Worm (Caenorhabditis elegans) whole organism, L3 larva: ENCODE measurements around the gene F56F10.2.

Experiments used
- R02D3.7 ChIP-seq: fragments of 150-350 bp; optimal IDR thresholded peaks from 2 replicates; lab custom pipeline; 2014; ENCODE audit warnings: missing biosample characterization, missing genetic modification characterization
- ZK546.5 ChIP-seq: sonication (generic microtip); optimal IDR thresholded peaks from 2 replicates; lab custom pipeline; 2017; ENCODE audit warnings: missing biosample characterization, missing genetic modification characterization
- aly-2 ChIP-seq: fragments of 150-350 bp; optimal IDR thresholded peaks from 2 replicates; lab custom pipeline; 2014; ENCODE audit warnings: missing biosample characterization, missing genetic modification characterization
- ama-1 ChIP-seq: fragments of 150-350 bp; optimal IDR thresholded peaks from 2 replicates; lab custom pipeline; 2018
- ceh-28 ChIP-seq: fragments of 150-350 bp; optimal IDR thresholded peaks from 2 replicates; lab custom pipeline; 2014; ENCODE audit warnings: missing biosample characterization, missing genetic modification reagents, missing genetic modification characterization
- egl-27 ChIP-seq: sonication (generic microtip); optimal IDR thresholded peaks from 4 replicates; lab custom pipeline; 2017; ENCODE audit warnings: missing biosample characterization, missing genetic modification reagents, missing genetic modification characterization
- egl-5 ChIP-seq: fragments of 150-350 bp; optimal IDR thresholded peaks from 2 replicates; lab custom pipeline; 2017; ENCODE audit warnings: missing biosample characterization, missing genetic modification reagents, missing genetic modification characterization, inconsistent platforms
- elt-2 ChIP-seq: sonication (generic microtip); optimal IDR thresholded peaks from 2 replicates; lab custom pipeline; 2016; ENCODE audit warnings: missing genetic modification reagents, mild to moderate bottlenecking, missing genetic modification characterization, missing compliant biosample characterization
- elt-3 ChIP-seq, 3 experiments: fragments of 150-350 bp in 1 of 3; sonication (generic microtip) in 2 of 3; optimal IDR thresholded peaks; 2 replicates in 2 of 3; 4 replicates in 1 of 3; lab custom pipeline; 2014 to 2017; ENCODE audit warnings: missing biosample characterization in 3 of 3, missing genetic modification characterization in 3 of 3
- fkh-10 ChIP-seq: sonication (generic microtip); optimal IDR thresholded peaks from 2 replicates; lab custom pipeline; 2017; ENCODE audit warnings: missing biosample characterization, missing genetic modification reagents, missing genetic modification characterization
- fkh-2 ChIP-seq: fragments of 150-350 bp; optimal IDR thresholded peaks from 2 replicates; lab custom pipeline; 2014; ENCODE audit warnings: missing biosample characterization, missing genetic modification reagents, missing genetic modification characterization
- fos-1 ChIP-seq: fragments of 150-350 bp; optimal IDR thresholded peaks from 2 replicates; lab custom pipeline; 2014; ENCODE audit warnings: missing biosample characterization, missing genetic modification characterization
- hmg-11 ChIP-seq: sonication (generic microtip); optimal IDR thresholded peaks from 2 replicates; lab custom pipeline; 2016; ENCODE audit warnings: missing genetic modification characterization, missing compliant biosample characterization
- jun-1 ChIP-seq: fragments of 150-350 bp; optimal IDR thresholded peaks from 2 replicates; lab custom pipeline; 2014; ENCODE audit warnings: missing biosample characterization, missing genetic modification reagents, missing genetic modification characterization
- lin-39 ChIP-seq: fragments of 150-350 bp; optimal IDR thresholded peaks from 2 replicates; lab custom pipeline; 2018; ENCODE audit warnings: missing biosample characterization, missing genetic modification reagents, missing genetic modification characterization
- mdl-1 ChIP-seq: fragments of 150-350 bp; optimal IDR thresholded peaks from 2 replicates; lab custom pipeline; 2014; ENCODE audit warnings: missing biosample characterization, missing genetic modification characterization
- mml-1 ChIP-seq: fragments of 150-350 bp; sonication (generic microtip); optimal IDR thresholded peaks from 3 replicates; lab custom pipeline; 2014; ENCODE audit warnings: missing biosample characterization, missing genetic modification characterization
- nfya-1 ChIP-seq: sonication (generic microtip); optimal IDR thresholded peaks from 2 replicates; lab custom pipeline; 2017; ENCODE audit warnings: missing genetic modification characterization, mild to moderate bottlenecking, missing compliant biosample characterization, antibody characterized with exemption, moderate library complexity; ENCODE audit not compliant: insufficient read depth
- nhr-12 ChIP-seq: fragments of 150-350 bp; optimal IDR thresholded peaks from 2 replicates; lab custom pipeline; 2014; ENCODE audit warnings: missing biosample characterization, missing genetic modification characterization
- nhr-23 ChIP-seq: fragments of 150-350 bp; optimal IDR thresholded peaks from 2 replicates; lab custom pipeline; 2014; ENCODE audit warnings: missing biosample characterization, missing genetic modification reagents, missing genetic modification characterization
- nhr-237 ChIP-seq: fragments of 150-350 bp; optimal IDR thresholded peaks from 2 replicates; lab custom pipeline; 2014; ENCODE audit warnings: missing biosample characterization, missing genetic modification characterization
- nhr-25 ChIP-seq: sonication (generic microtip); optimal IDR thresholded peaks from 2 replicates; lab custom pipeline; 2017; ENCODE audit warnings: missing biosample characterization, missing genetic modification characterization
- nhr-28 ChIP-seq: fragments of 150-350 bp; optimal IDR thresholded peaks from 2 replicates; lab custom pipeline; 2014; ENCODE audit warnings: missing biosample characterization, missing genetic modification characterization
- nhr-43 ChIP-seq: sonication (generic microtip); optimal IDR thresholded peaks from 2 replicates; lab custom pipeline; 2016; ENCODE audit warnings: mild to moderate bottlenecking, missing genetic modification characterization, missing compliant biosample characterization; ENCODE audit not compliant: poor library complexity, severe bottlenecking
- nhr-67 ChIP-seq: fragments of 150-350 bp; optimal IDR thresholded peaks from 2 replicates; lab custom pipeline; 2014; ENCODE audit warnings: missing biosample characterization, missing genetic modification characterization
- nhr-76 ChIP-seq: fragments of 150-350 bp; sonication (generic microtip); optimal IDR thresholded peaks from 5 replicates; lab custom pipeline; 2014; ENCODE audit warnings: missing biosample characterization, missing genetic modification characterization
- pqm-1 ChIP-seq: fragments of 150-350 bp; optimal IDR thresholded peaks from 2 replicates; lab custom pipeline; 2017; ENCODE audit warnings: missing biosample characterization, missing genetic modification characterization, inconsistent platforms
- sea-2 ChIP-seq: fragments of 150-350 bp; sonication (generic microtip); optimal IDR thresholded peaks from 4 replicates; lab custom pipeline; 2014; ENCODE audit warnings: missing biosample characterization, missing genetic modification reagents, missing genetic modification characterization
- skn-1 ChIP-seq: fragments of 150-350 bp; optimal IDR thresholded peaks from 2 replicates; lab custom pipeline; 2014; ENCODE audit warnings: missing biosample characterization, missing genetic modification characterization
- snpc-4 ChIP-seq: fragments of 150-350 bp; optimal IDR thresholded peaks from 2 replicates; lab custom pipeline; 2014; ENCODE audit warnings: missing biosample characterization, missing genetic modification characterization
- tbx-2 ChIP-seq: sonication (generic microtip); optimal IDR thresholded peaks from 2 replicates; lab custom pipeline; 2016; ENCODE audit warnings: mild to moderate bottlenecking, missing genetic modification characterization, missing compliant biosample characterization
- unc-39 ChIP-seq: sonication (generic microtip); optimal IDR thresholded peaks from 4 replicates; lab custom pipeline; 2017; ENCODE audit warnings: missing biosample characterization, missing genetic modification characterization
- zag-1 ChIP-seq: fragments of 150-350 bp; optimal IDR thresholded peaks from 2 replicates; lab custom pipeline; 2014; ENCODE audit warnings: missing biosample characterization, missing genetic modification characterization
- ztf-11 ChIP-seq: fragments of 150-350 bp; optimal IDR thresholded peaks from 2 replicates; lab custom pipeline; 2014; ENCODE audit warnings: missing biosample characterization, missing genetic modification characterization

The F56F10.2 gene

DNA sequence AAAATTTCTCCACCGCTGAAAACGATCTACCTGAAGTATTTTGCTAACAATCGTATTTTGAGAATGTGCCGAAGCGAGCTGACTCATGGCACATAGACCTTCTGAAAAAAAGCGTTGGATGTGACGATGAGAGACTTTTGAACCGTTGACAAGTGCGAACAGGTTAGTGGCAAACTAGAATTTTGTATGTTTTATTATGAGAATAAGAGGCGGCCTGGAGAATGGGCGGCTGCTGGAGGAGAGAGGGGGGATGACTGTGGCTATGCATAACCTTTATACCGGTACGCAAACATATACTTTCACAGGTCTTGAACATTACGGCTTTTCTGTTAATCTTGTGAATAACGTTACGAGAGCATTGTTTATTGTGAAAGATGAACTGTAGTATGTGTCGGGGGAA, 28.9 kb downstream of the F56F10.2 start, which contains the start of gene mam-1:
TSS of gene mam-1 (minus strand) at position 101 of the 400 bp plus-strand sequence.
- TF ChIP-seq lin-39 (tag; lab: Kevin White, UChicago) (no peak), nhr-12 (no peak), ama-1 (no peak), nhr-67 (tag; lab: Kevin White, UChicago) (no peak), nhr-28 (no peak), ztf-11 (tag; lab: Kevin White, UChicago) (no peak), fkh-2 (tag; lab: Kevin White, UChicago) (no peak), nhr-43 (no peak), sea-2 (GFP tag; lab: Kevin White, UChicago) (no peak)

DNA sequence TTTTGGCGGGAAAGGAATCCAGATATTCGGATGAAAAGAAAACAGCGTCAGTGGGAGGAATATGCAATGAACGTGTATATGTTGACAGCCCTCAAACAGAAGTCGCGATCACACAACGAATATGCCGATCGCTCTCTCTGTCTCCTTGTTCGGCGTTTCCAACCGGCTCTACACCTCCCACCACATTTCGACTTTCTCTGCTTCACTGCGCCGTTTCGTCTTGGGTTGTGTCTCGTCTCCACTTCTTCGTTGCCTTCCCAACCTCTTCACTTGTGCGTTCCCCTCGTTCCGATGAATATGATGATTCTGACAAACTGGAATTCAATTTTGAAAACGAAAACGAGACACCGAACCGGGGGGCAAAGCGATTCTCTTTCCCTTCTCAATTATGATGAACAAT, 38.5 kb downstream of the F56F10.2 start, which contains the start of gene mab-7:
TSS of gene mab-7 (minus strand) at position 101 of the 400 bp plus-strand sequence.
- TF ChIP-seq egl-27 (tag; lab: Kevin White, UChicago) (no peak), nhr-25 (tag; lab: Kevin White, UChicago) (peak; percentile 39), nhr-67 (tag; lab: Kevin White, UChicago) (no peak), unc-39 (tag; lab: Kevin White, UChicago) (no peak), mml-1 (no peak), nhr-23 (tag; lab: Kevin White, UChicago) (no peak)

DNA sequence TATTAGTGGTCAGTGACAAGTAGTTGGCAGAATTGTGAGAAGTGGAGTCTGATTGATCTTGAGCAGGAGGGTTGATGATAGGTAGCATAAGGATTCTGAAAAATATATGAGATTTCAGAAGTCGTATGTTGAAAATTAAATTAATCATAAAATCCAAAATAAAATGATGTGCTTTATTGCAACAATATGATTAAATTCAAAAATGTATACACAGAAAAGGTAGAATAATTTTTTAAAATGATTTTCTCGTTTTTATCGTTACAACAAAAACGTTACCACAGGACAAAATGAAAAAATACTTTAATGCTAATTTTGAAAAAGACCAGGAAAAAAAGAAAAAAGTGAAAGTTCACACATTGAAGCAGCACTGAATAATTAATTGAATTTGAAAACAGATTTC, 43.1 kb downstream of the F56F10.2 start, which contains the start of gene ZC13.10:
TSS of gene ZC13.10 (minus strand) at position 101 of the 400 bp plus-strand sequence.
- TF ChIP-seq nhr-76 (tag; lab: Kevin White, UChicago): no peak
- TF ChIP-seq jun-1 (tag; lab: Kevin White, UChicago): no peak
- TF ChIP-seq fkh-10 (GFP tag; lab: Kevin White, UChicago): no peak
- TF ChIP-seq lin-39 (tag; lab: Kevin White, UChicago): no peak
- no peak for TF ChIP-seq elt-2 (tag; lab: Kevin White, UChicago)
- no peak for TF ChIP-seq sea-2 (GFP tag; lab: Kevin White, UChicago)
- no peak for TF ChIP-seq R02D3.7 (tag; lab: Kevin White, UChicago)
- TF ChIP-seq nhr-28: no peak
- no peak for TF ChIP-seq ama-1
- no peak for TF ChIP-seq ZK546.5 (tag; lab: Kevin White, UChicago)
- TF ChIP-seq egl-5: no peak
- no peak for TF ChIP-seq fos-1 (tag; lab: Kevin White, UChicago)
- TF ChIP-seq fkh-2 (tag; lab: Kevin White, UChicago): no peak
- no peak for TF ChIP-seq nhr-237
- TF ChIP-seq unc-39 (tag; lab: Kevin White, UChicago): no peak
- no peak for TF ChIP-seq snpc-4 (tag; lab: Kevin White, UChicago)
- TF ChIP-seq aly-2: no peak
- no peak for TF ChIP-seq mdl-1 (tag; lab: Kevin White, UChicago)
- no peak for TF ChIP-seq ceh-28 (tag; lab: Kevin White, UChicago)
- TF ChIP-seq egl-27 (tag; lab: Kevin White, UChicago): no peak

ce11 chrX:910337-910736, 50.9 kb downstream of the F56F10.2 start:
- no peak for TF ChIP-seq tbx-2 (tag; lab: Kevin White, UChicago)
- peak; percentile 20 for TF ChIP-seq hmg-11
- TF ChIP-seq elt-3 (tag; optimal IDR thresholded peaks at IDR 0.05; lab: Kevin White, UChicago): no peak
- no peak for TF ChIP-seq skn-1
- TF ChIP-seq zag-1 (tag; lab: Kevin White, UChicago): no peak
- no peak for TF ChIP-seq nhr-43
- TF ChIP-seq fkh-10 (GFP tag; lab: Kevin White, UChicago): peak; percentile 24
- no peak for TF ChIP-seq pqm-1 (tag; lab: Kevin White, UChicago)
- no peak for TF ChIP-seq nfya-1
- TF ChIP-seq nhr-237: no peak
- no peak for TF ChIP-seq mdl-1 (tag; lab: Kevin White, UChicago)
- TF ChIP-seq nhr-12: no peak
- TF ChIP-seq, all 47 proteins: peak for 2
